Worm (Caenorhabditis elegans) whole organism, young adult: ENCODE measurements around the gene Y45G5AM.4.

ENCODE experiments used
- B0035.1 ChIP-seq: sonication (generic microtip); optimal IDR thresholded peaks from 2 replicates; lab custom pipeline; 2016; ENCODE audit warnings: missing genetic modification characterization, mild to moderate bottlenecking, missing compliant biosample characterization, missing genotype, missing genetic modification reagents
- C06A6.2 ChIP-seq: fragments of 200-800 bp; sonication (Bioruptor generic); conservative IDR thresholded peaks from 2 replicates; pipeline ENCODE4 v1.3.6; 2022; ENCODE audit warnings: missing genetic modification characterization, missing compliant biosample characterization
- D2030.7 ChIP-seq: fragments of 200-800 bp; sonication (Bioruptor generic); IDR thresholded peaks from 2 replicates; pipeline ENCODE4 v1.3.6; 2022; ENCODE audit warnings: missing genetic modification reagents, missing genetic modification characterization, missing compliant biosample characterization
- F10E7.11 ChIP-seq: sonication (generic microtip); optimal IDR thresholded peaks from 2 replicates; lab custom pipeline; 2017; ENCODE audit warnings: mild to moderate bottlenecking, missing genetic modification characterization, moderate library complexity, missing compliant biosample characterization
- F33H1.4 ChIP-seq: fragments of 200-800 bp; sonication (Bioruptor generic); IDR thresholded peaks from 2 replicates; pipeline ENCODE4 v1.3.6; 2022; ENCODE audit warnings: missing genetic modification reagents, missing genetic modification characterization, missing compliant biosample characterization
- F37B4.10 ChIP-seq: fragments of 200-800 bp; sonication (Bioruptor generic); IDR thresholded peaks from 2 replicates; pipeline ENCODE4 v1.3.6; 2022; ENCODE audit warnings: missing genetic modification characterization, missing compliant biosample characterization
- F39B2.1 ChIP-seq: fragments of 200-800 bp; sonication (Bioruptor generic); IDR thresholded peaks from 2 replicates; pipeline ENCODE4 v1.3.6; 2022; ENCODE audit warnings: missing genetic modification reagents, missing genetic modification characterization, missing compliant biosample characterization
- F49E8.2 ChIP-seq: sonication (generic microtip); optimal IDR thresholded peaks from 3 replicates; lab custom pipeline; 2017; ENCODE audit warnings: missing genetic modification characterization, mild to moderate bottlenecking, missing compliant biosample characterization, antibody characterized with exemption, moderate library complexity; ENCODE audit not compliant: insufficient read depth
- F52B5.7 ChIP-seq: sonication (generic microtip); optimal IDR thresholded peaks from 2 replicates; lab custom pipeline; 2016; ENCODE audit warnings: mild to moderate bottlenecking, missing genetic modification characterization, missing compliant biosample characterization
- F55B11.4 ChIP-seq: sonication (generic microtip); optimal IDR thresholded peaks from 2 replicates; lab custom pipeline; 2016; ENCODE audit warnings: missing compliant biosample characterization, missing genetic modification characterization, borderline replicate concordance; ENCODE audit not compliant: insufficient read depth
- F57C9.4 ChIP-seq: sonication (generic microtip); optimal IDR thresholded peaks from 2 replicates; lab custom pipeline; 2017; ENCODE audit warnings: mild to moderate bottlenecking, missing genetic modification characterization, missing compliant biosample characterization
- T07F8.4 ChIP-seq: sonication (generic microtip); optimal IDR thresholded peaks from 2 replicates; lab custom pipeline; 2016; ENCODE audit warnings: mild to moderate bottlenecking, missing genetic modification characterization, moderate library complexity, missing compliant biosample characterization
- T26A5.8 ChIP-seq: sonication (generic microtip); optimal IDR thresholded peaks from 2 replicates; lab custom pipeline; 2016; ENCODE audit warnings: missing genetic modification characterization, missing compliant biosample characterization
- Y56A3A.18 ChIP-seq: fragments of 200-800 bp; sonication (Bioruptor generic); IDR thresholded peaks from 2 replicates; pipeline ENCODE4 v1.3.6; 2022; ENCODE audit warnings: missing genetic modification reagents, missing genetic modification characterization, missing compliant biosample characterization
- Y79H2A.3 ChIP-seq: fragments of 200-800 bp; sonication (Bioruptor generic); conservative IDR thresholded peaks from 2 replicates; pipeline ENCODE4 v1.3.6; 2022; ENCODE audit warnings: missing genetic modification reagents, missing genetic modification characterization, missing compliant biosample characterization
- Y95B8A.8 ChIP-seq: fragments of 200-800 bp; sonication (Bioruptor generic); IDR thresholded peaks from 2 replicates; pipeline ENCODE4 v1.3.6; 2022; ENCODE audit warnings: missing genetic modification reagents, missing genetic modification characterization, missing compliant biosample characterization
- ama-1 ChIP-seq, 3 experiments: fragments of 150-350 bp in 1 of 3; sonication (generic microtip) in 2 of 3; optimal IDR thresholded peaks; 2 replicates each; lab custom pipeline; 2014 to 2018; ENCODE audit warnings: missing biosample characterization in 2 of 3, missing genetic modification characterization in 2 of 3, missing genetic modification reagents in 2 of 3
- atf-7 ChIP-seq: sonication (generic microtip); optimal IDR thresholded peaks from 2 replicates; lab custom pipeline; 2017; ENCODE audit warnings: mild to moderate bottlenecking, missing genetic modification characterization, missing compliant biosample characterization
- attf-5 ChIP-seq: fragments of 200-800 bp; sonication (Bioruptor generic); optimal IDR thresholded peaks from 2 replicates; lab custom pipeline; 2018; ENCODE audit warnings: mild to moderate bottlenecking, missing genetic modification characterization, missing compliant biosample characterization
- bed-1 ChIP-seq: fragments of 200-800 bp; sonication (Bioruptor generic); IDR thresholded peaks from 2 replicates; pipeline ENCODE4 v1.3.6; 2022; ENCODE audit warnings: missing genetic modification reagents, missing genetic modification characterization, missing compliant biosample characterization
- cebp-1 ChIP-seq, 2 experiments: fragments of 200-800 bp in 1 of 2; sonication (Bioruptor generic) in 1 of 2; sonication (generic microtip) in 1 of 2; IDR thresholded peaks in 1 of 2; optimal IDR thresholded peaks in 1 of 2; 2 replicates each; pipeline versions ENCODE4 v1.3.6 to Lab custom; 2017 to 2022; ENCODE audit warnings: missing compliant biosample characterization in 2 of 2, missing genetic modification characterization in 2 of 2, mild to moderate bottlenecking in 1 of 2, missing genetic modification reagents in 1 of 2, moderate library complexity in 1 of 2
- ceh-100 ChIP-seq: fragments of 200-800 bp; sonication (Bioruptor generic); IDR thresholded peaks from 2 replicates; pipeline ENCODE4 v1.3.6; 2022; ENCODE audit warnings: missing genetic modification reagents, missing genetic modification characterization, missing compliant biosample characterization
- chd-7 ChIP-seq: sonication (generic microtip); optimal IDR thresholded peaks from 2 replicates; lab custom pipeline; 2016; ENCODE audit warnings: mild to moderate bottlenecking, missing genetic modification characterization, moderate library complexity, missing compliant biosample characterization
- dox-1 ChIP-seq: fragments of 200-800 bp; sonication (Bioruptor generic); IDR thresholded peaks from 2 replicates; pipeline ENCODE4 v1.3.6; 2022; ENCODE audit warnings: missing genetic modification reagents, missing genetic modification characterization, missing compliant biosample characterization
- dpl-1 ChIP-seq: fragments of 150-350 bp; optimal IDR thresholded peaks from 2 replicates; lab custom pipeline; 2014; ENCODE audit warnings: missing biosample characterization, missing genetic modification reagents, missing genetic modification characterization
- efl-1 ChIP-seq: fragments of 150-350 bp; optimal IDR thresholded peaks from 2 replicates; lab custom pipeline; 2014; ENCODE audit warnings: missing biosample characterization, missing genetic modification reagents, missing genetic modification characterization
- egrh-3 ChIP-seq: fragments of 200-800 bp; sonication (Bioruptor generic); IDR thresholded peaks from 2 replicates; pipeline ENCODE4 v1.3.6; 2022; ENCODE audit warnings: missing genetic modification reagents, missing genetic modification characterization, missing compliant biosample characterization
- ekl-4 ChIP-seq: fragments of 200-800 bp; sonication (Bioruptor generic); IDR thresholded peaks from 2 replicates; pipeline ENCODE4 v1.3.6; 2022; ENCODE audit warnings: missing genetic modification reagents, missing genetic modification characterization, missing compliant biosample characterization
- hmg-1.2 ChIP-seq: fragments of 200-800 bp; sonication (Bioruptor generic); IDR thresholded peaks from 2 replicates; pipeline ENCODE4 v1.3.6; 2022; ENCODE audit warnings: missing genetic modification reagents, missing genetic modification characterization, missing compliant biosample characterization
- lag-1 ChIP-seq: fragments of 200-800 bp; sonication (Bioruptor generic); IDR thresholded peaks from 2 replicates; pipeline ENCODE4 v1.3.6; 2022; ENCODE audit warnings: missing genetic modification reagents, missing genetic modification characterization, missing compliant biosample characterization
- let-607 ChIP-seq, 2 experiments: fragments of 200-800 bp in 1 of 2; sonication (Bioruptor generic) in 1 of 2; sonication (generic microtip) in 1 of 2; optimal IDR thresholded peaks; 2 replicates each; lab custom pipeline; 2016 to 2018; ENCODE audit warnings: mild to moderate bottlenecking in 2 of 2, missing compliant biosample characterization in 2 of 2, missing genetic modification characterization in 2 of 2, moderate library complexity in 2 of 2, missing genotype in 1 of 2
- lin-35 ChIP-seq, 3 experiments: fragments of 150-350 bp in 2 of 3; sonication (generic microtip) in 1 of 3; optimal IDR thresholded peaks; 2 replicates each; lab custom pipeline; 2014 to 2018; ENCODE audit warnings: missing biosample characterization in 3 of 3, missing genetic modification characterization in 3 of 3, missing genetic modification reagents in 3 of 3
- lin-40 ChIP-seq: sonication (generic microtip); optimal IDR thresholded peaks from 2 replicates; lab custom pipeline; 2016; ENCODE audit warnings: missing genetic modification characterization, mild to moderate bottlenecking, missing compliant biosample characterization, missing genotype, missing genetic modification reagents
- lin-54 ChIP-seq: fragments of 200-800 bp; sonication (Bioruptor generic); optimal IDR thresholded peaks from 2 replicates; lab custom pipeline; 2018; ENCODE audit warnings: mild to moderate bottlenecking, missing genetic modification characterization, missing compliant biosample characterization
- madf-8 ChIP-seq: fragments of 200-800 bp; sonication (Bioruptor generic); conservative IDR thresholded peaks from 2 replicates; pipeline ENCODE4 v1.3.6; 2022; ENCODE audit warnings: missing genetic modification reagents, missing genetic modification characterization, missing compliant biosample characterization
- mel-28 ChIP-seq: sonication (generic microtip); optimal IDR thresholded peaks from 2 replicates; lab custom pipeline; 2016; ENCODE audit warnings: borderline replicate concordance, mild to moderate bottlenecking, missing genetic modification characterization, missing compliant biosample characterization
- mes-4 ChIP-seq: sonication (generic microtip); optimal IDR thresholded peaks from 2 replicates; lab custom pipeline; 2016; ENCODE audit warnings: missing genotype, missing genetic modification characterization, missing compliant biosample characterization
- nhr-80 ChIP-seq: sonication (generic microtip); optimal IDR thresholded peaks from 2 replicates; lab custom pipeline; 2016; ENCODE audit warnings: missing genetic modification characterization, missing compliant biosample characterization
- nhr-90 ChIP-seq: sonication (generic microtip); optimal IDR thresholded peaks from 2 replicates; lab custom pipeline; 2016; ENCODE audit warnings: missing genotype, mild to moderate bottlenecking, missing genetic modification characterization, missing compliant biosample characterization
- rcor-1 ChIP-seq: fragments of 200-800 bp; sonication (Bioruptor generic); IDR thresholded peaks from 2 replicates; pipeline ENCODE4 v1.3.6; 2022; ENCODE audit warnings: missing genetic modification reagents, missing genetic modification characterization, missing compliant biosample characterization
- rec-8 ChIP-seq, 2 experiments: sonication (generic microtip); optimal IDR thresholded peaks; 2 replicates each; lab custom pipeline; 2016; ENCODE audit warnings: mild to moderate bottlenecking in 2 of 2, missing genetic modification characterization in 2 of 2, missing genetic modification reagents in 2 of 2, missing genotype in 2 of 2, missing biosample characterization in 1 of 2, missing compliant biosample characterization in 1 of 2, moderate library complexity in 1 of 2
- sdz-38 ChIP-seq: sonication (generic microtip); optimal IDR thresholded peaks from 2 replicates; lab custom pipeline; 2016; ENCODE audit warnings: missing genotype, missing genetic modification characterization, missing compliant biosample characterization
- sea-2 ChIP-seq: fragments of 200-800 bp; sonication (Bioruptor generic); IDR thresholded peaks from 2 replicates; pipeline ENCODE4 v1.3.6; 2022; ENCODE audit warnings: missing genetic modification characterization, missing compliant biosample characterization
- somi-1 ChIP-seq: fragments of 200-800 bp; sonication (Bioruptor generic); optimal IDR thresholded peaks from 2 replicates; lab custom pipeline; 2018; ENCODE audit warnings: mild to moderate bottlenecking, missing genetic modification characterization, missing compliant biosample characterization
- sptf-2 ChIP-seq: fragments of 200-800 bp; sonication (Bioruptor generic); optimal IDR thresholded peaks from 2 replicates; lab custom pipeline; 2018; ENCODE audit warnings: mild to moderate bottlenecking, missing genetic modification characterization, missing compliant biosample characterization
- zfh-2 ChIP-seq: fragments of 200-800 bp; sonication (Bioruptor generic); conservative IDR thresholded peaks from 2 replicates; pipeline ENCODE4 v1.3.6; 2022; ENCODE audit warnings: missing genetic modification reagents, missing genetic modification characterization, missing compliant biosample characterization
- ztf-28 ChIP-seq: fragments of 200-800 bp; sonication (Bioruptor generic); IDR thresholded peaks from 2 replicates; pipeline ENCODE4 v1.3.6; 2022; ENCODE audit warnings: missing genetic modification reagents, missing genetic modification characterization, missing compliant biosample characterization

Y45G5AM.4 gene

ce11 chrV:4143034-4143433 lies 20.0 kb upstream of the Y45G5AM.4 start (continued):
- TF ChIP-seq F57C9.4 (tag; lab: Kevin White, UChicago) (no peak), F10E7.11 (tag; lab: Kevin White, UChicago) (no peak), F37B4.10 (GFP tag; lab: Robert Waterston, UW) (no peak), sdz-38 (tag; lab: Kevin White, UChicago) (no peak), chd-7 (tag; lab: Kevin White, UChicago) (no peak), ztf-28 (GFP tag; lab: Robert Waterston, UW) (no peak), zfh-2 (GFP tag; lab: Robert Waterston, UW) (no peak; the same call in 1 of the 2 replicates), B0035.1 (tag; lab: Kevin White, UChicago) (no peak), Y95B8A.8 (GFP tag; lab: Robert Waterston, UW) (no peak), sptf-2 (no peak), ama-1 (optimal IDR thresholded peaks at IDR 0.05; lab: Kevin White, UChicago) (no peak), ama-1 (GFP tag; optimal IDR thresholded peaks at IDR 0.05; lab: Kevin White, UChicago) (no peak), egrh-3 (GFP tag; lab: Robert Waterston, UW) (no peak), atf-7 (tag; lab: Kevin White, UChicago) (no peak), lag-1 (GFP tag; lab: Robert Waterston, UW) (no peak), nhr-80 (tag; lab: Kevin White, UChicago) (peak; percentile 71), F52B5.7 (tag; lab: Kevin White, UChicago) (no peak), C06A6.2 (GFP tag; lab: Robert Waterston, UW) (no peak), ceh-100 (GFP tag; lab: Robert Waterston, UW) (no peak), F39B2.1 (GFP tag; lab: Robert Waterston, UW) (no peak), Y56A3A.18 (GFP tag; lab: Robert Waterston, UW) (no peak), lin-40 (tag; lab: Kevin White, UChicago) (peak; percentile 78), rcor-1 (no peak), sea-2 (GFP tag; lab: Robert Waterston, UW) (no peak), mel-28 (tag; lab: Kevin White, UChicago) (no peak), ekl-4 (GFP tag; lab: Robert Waterston, UW) (no peak), somi-1 (GFP tag; lab: Kevin White, UChicago) (no peak), rec-8 (tag; optimal IDR thresholded peaks at IDR 0.05; lab: Kevin White, UChicago) (no peak), nhr-90 (tag; lab: Kevin White, UChicago) (no peak), hmg-1.2 (peak; percentile 97), lin-54 (GFP tag; lab: Kevin White, UChicago) (peak; percentile 44), attf-5 (GFP tag; lab: Kevin White, UChicago) (peak; percentile 56), T26A5.8 (tag; lab: Kevin White, UChicago) (no peak), madf-8 (GFP tag; lab: Robert Waterston, UW) (no peak; the same call in 1 of the 2 replicates), cebp-1 (GFP tag; IDR thresholded peaks at IDR 0.05; lab: Robert Waterston, UW) (no peak), cebp-1 (tag; optimal IDR thresholded peaks at IDR 0.05; lab: Kevin White, UChicago) (peak; percentile 59), let-607 (tag; optimal IDR thresholded peaks at IDR 0.05; lab: Kevin White, UChicago) (no peak), Y79H2A.3 (GFP tag; lab: Robert Waterston, UW) (no peak), F33H1.4 (peak; percentile 31; the same call in 1 of the 2 replicates), D2030.7 (GFP tag; lab: Robert Waterston, UW) (no peak), dpl-1 (no peak), lin-35 (GFP tag; optimal IDR thresholded peaks at IDR 0.05; lab: Kevin White, UChicago) (peak in 1 of 3 experiments; percentile 47), F55B11.4 (tag; lab: Kevin White, UChicago) (no peak), T07F8.4 (tag; lab: Kevin White, UChicago) (no peak), efl-1 (GFP tag; lab: Kevin White, UChicago) (no peak), dox-1 (GFP tag; lab: Robert Waterston, UW) (peak; percentile 72), F49E8.2 (tag; lab: Kevin White, UChicago) (no peak), bed-1 (GFP tag; lab: Robert Waterston, UW) (no peak), mes-4 (tag; lab: Kevin White, UChicago) (no peak)
